Worm (Caenorhabditis elegans): ENCODE data around the gene scrm-7.

DNA sequence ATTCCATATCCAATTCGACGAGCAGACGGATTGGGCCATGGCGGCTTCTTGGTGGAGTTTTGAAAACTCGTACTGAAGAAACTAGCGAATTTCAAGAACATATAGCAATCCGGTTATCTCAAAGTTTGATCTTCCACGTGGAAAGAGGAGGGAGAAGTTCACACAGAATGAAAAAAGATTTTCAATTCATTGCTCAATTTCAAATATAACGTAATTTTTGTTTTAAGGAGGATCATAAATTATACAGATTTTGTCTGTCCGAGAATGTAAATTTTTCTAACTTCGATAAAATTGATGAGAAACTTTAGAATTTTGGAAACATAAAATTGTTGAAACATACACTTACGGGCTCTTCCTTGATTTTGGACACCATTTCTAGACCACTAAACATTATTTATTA, 50.8 kb downstream of the scrm-7 start, which contains the start of gene Y50E8A.2:
- TF ChIP-seq nhr-11 (tag; optimal IDR thresholded peaks at IDR 0.05), result no peak
- TF ChIP-seq ztf-4 (tag; optimal IDR thresholded peaks at IDR 0.05), result no peak
- TF ChIP-seq elt-1 (tag; optimal IDR thresholded peaks at IDR 0.05), result no peak
- no peak for TF ChIP-seq nhr-237 (tag; optimal IDR thresholded peaks at IDR 0.05)
- no peak for TF ChIP-seq nhr-77 (tag; optimal IDR thresholded peaks at IDR 0.05)
- no peak for TF ChIP-seq nhr-21 (tag; optimal IDR thresholded peaks at IDR 0.05)

Measured in whole organism, L2 larva.